Fruit fly (Drosophila melanogaster): Measurements from ENCODE around the gene CG7632.

DNA sequence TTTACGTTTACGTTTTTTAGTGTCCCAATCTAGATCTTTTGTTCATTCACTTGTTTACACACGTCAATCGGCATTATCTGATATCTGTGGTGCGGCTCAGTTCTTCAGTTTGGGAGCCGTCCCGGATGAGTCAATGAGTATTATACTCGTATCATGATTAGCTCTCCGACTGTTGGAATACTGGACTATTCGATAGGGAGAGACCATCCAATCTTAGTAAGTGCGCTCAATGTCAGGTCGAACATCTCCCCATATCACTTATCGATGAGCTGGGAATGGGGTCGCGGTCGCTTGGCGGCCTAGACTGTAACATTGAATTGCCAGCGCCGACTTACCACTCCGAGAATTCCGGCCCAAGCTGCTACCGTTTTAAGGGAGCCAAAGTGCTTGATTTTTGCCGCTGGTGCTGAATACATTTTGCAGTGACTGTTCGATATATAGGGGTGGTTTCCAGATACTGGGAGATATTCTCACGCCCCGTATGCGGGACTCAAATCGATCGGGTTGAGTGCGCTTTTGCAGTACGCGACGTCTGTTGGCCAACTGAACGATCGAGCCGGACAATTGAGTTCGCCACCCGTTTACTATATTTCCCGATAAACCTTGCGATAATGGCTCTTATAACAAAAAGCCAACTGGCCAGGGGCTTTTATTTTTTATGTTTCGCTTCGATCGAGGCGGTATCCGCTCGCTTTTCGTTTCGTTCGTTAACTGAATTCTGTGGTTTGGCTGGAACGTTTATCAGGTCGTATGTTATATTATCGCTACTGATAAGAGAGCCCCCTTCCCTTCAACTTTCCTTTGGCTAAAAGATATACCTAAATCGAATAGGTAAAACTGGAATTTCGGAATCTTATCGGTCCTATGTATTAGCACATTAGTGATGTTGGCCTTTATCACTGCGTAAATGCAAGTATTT, 19.5 kb upstream of the CG7632 start:
- TF ChIP-seq CG3163 (GFP tag; optimal IDR thresholded peaks at IDR 0.05) (no peak), CG10209 (GFP tag; optimal IDR thresholded peaks at IDR 0.05) (no peak), dan (GFP tag; IDR thresholded peaks at IDR 0.05) (no peak), yki (optimal IDR thresholded peaks at IDR 0.05) (no peak), br (optimal IDR thresholded peaks at IDR 0.05) (no peak), nerfin-1 (tag; optimal IDR thresholded peaks at IDR 0.05) (no peak)
